Fruit fly (Drosophila melanogaster) whole organism, embryonic: ENCODE measurements around the gene CNMa.

ENCODE experiments used
- Atf3 ChIP-seq: fragments of 200-800 bp; sonication (Bioruptor generic); optimal IDR thresholded peaks from 3 replicates; lab custom pipeline; 2016; ENCODE audit warnings: missing biosample characterization, missing genetic modification characterization
- B-H2 ChIP-seq: fragments of 200-800 bp; sonication (Bioruptor generic); optimal IDR thresholded peaks from 2 replicates; lab custom pipeline; 2018; ENCODE audit warnings: missing biosample characterization, mild to moderate bottlenecking, missing genetic modification characterization
- Bgb ChIP-seq: fragments of 200-800 bp; sonication (Bioruptor generic); IDR thresholded peaks from 2 replicates; pipeline ENCODE4 v1.3.6; 2022; ENCODE audit warnings: missing biosample characterization, missing genetic modification characterization; ENCODE audit not compliant: partially characterized antibody
- CG1024 ChIP-seq: fragments of 200-800 bp; sonication (Bioruptor generic); IDR thresholded peaks from 2 replicates; pipeline ENCODE4 v1.3.6; 2022; ENCODE audit warnings: missing biosample characterization, missing genetic modification characterization
- CG10431 ChIP-seq: fragments of 200-800 bp; sonication (Bioruptor generic); optimal IDR thresholded peaks from 3 replicates; lab custom pipeline; 2018; ENCODE audit warnings: missing biosample characterization, mild to moderate bottlenecking, missing genetic modification characterization
- CG11504 ChIP-seq: fragments of 200-800 bp; sonication (Bioruptor generic); optimal IDR thresholded peaks from 3 replicates; lab custom pipeline; 2019; ENCODE audit warnings: missing biosample characterization, mild to moderate bottlenecking, missing genetic modification characterization, moderate library complexity
- CG12219 ChIP-seq: fragments of 200-800 bp; sonication (Bioruptor generic); optimal IDR thresholded peaks from 3 replicates; lab custom pipeline; 2018; ENCODE audit warnings: missing biosample characterization, mild to moderate bottlenecking, missing genetic modification characterization
- CG14667 ChIP-seq: fragments of 200-800 bp; sonication (Bioruptor generic); IDR thresholded peaks from 2 replicates; pipeline ENCODE4 v1.3.6; 2022; ENCODE audit warnings: missing biosample characterization, missing genetic modification characterization
- CG1602 ChIP-seq: fragments of 200-800 bp; sonication (Bioruptor generic); optimal IDR thresholded peaks from 3 replicates; lab custom pipeline; 2016; ENCODE audit warnings: missing biosample characterization, missing genetic modification characterization
- CG16863 ChIP-seq: fragments of 200-800 bp; sonication (Bioruptor generic); optimal IDR thresholded peaks from 3 replicates; lab custom pipeline; 2016; ENCODE audit warnings: missing biosample characterization, missing genetic modification characterization
- CG17568 ChIP-seq: fragments of 200-800 bp; sonication (Bioruptor generic); optimal IDR thresholded peaks from 2 replicates; lab custom pipeline; 2018; ENCODE audit warnings: missing biosample characterization, mild to moderate bottlenecking, missing genetic modification characterization, moderate library complexity
- CG17829 ChIP-seq: fragments of 200-800 bp; optimal IDR thresholded peaks from 2 replicates; lab custom pipeline; 2019; ENCODE audit warnings: missing biosample characterization, mild to moderate bottlenecking, missing genetic modification characterization, moderate library complexity
- CG2678 ChIP-seq: fragments of 200-800 bp; sonication (Bioruptor generic); optimal IDR thresholded peaks from 3 replicates; lab custom pipeline; 2019; ENCODE audit warnings: missing biosample characterization, mild to moderate bottlenecking, missing genetic modification characterization, moderate library complexity
- CG31224 ChIP-seq: fragments of 200-800 bp; sonication (Bioruptor generic); IDR thresholded peaks from 2 replicates; pipeline ENCODE4 v1.3.6; 2022; ENCODE audit warnings: missing biosample characterization, missing genetic modification characterization
- CG31388 ChIP-seq: fragments of 200-800 bp; sonication (Bioruptor generic); optimal IDR thresholded peaks from 2 replicates; lab custom pipeline; 2016; ENCODE audit warnings: missing biosample characterization, missing genetic modification characterization
- CG33557 ChIP-seq: fragments of 200-800 bp; sonication (Bioruptor generic); optimal IDR thresholded peaks from 2 replicates; lab custom pipeline; 2019; ENCODE audit warnings: missing biosample characterization, mild to moderate bottlenecking, missing genetic modification characterization, moderate library complexity
- CG3407 ChIP-seq: fragments of 200-800 bp; sonication (Bioruptor generic); optimal IDR thresholded peaks from 2 replicates; lab custom pipeline; 2018; ENCODE audit warnings: missing biosample characterization, mild to moderate bottlenecking, missing genetic modification characterization
- CG4404 ChIP-seq: fragments of 200-800 bp; sonication (Bioruptor generic); IDR thresholded peaks from 2 replicates; pipeline ENCODE4 v1.3.6; 2022; ENCODE audit warnings: missing biosample characterization, missing genetic modification characterization
- CG4424 ChIP-seq: fragments of 200-800 bp; sonication (Bioruptor generic); optimal IDR thresholded peaks from 3 replicates; lab custom pipeline; 2016; ENCODE audit warnings: missing biosample characterization, missing genetic modification characterization
- CG5953 ChIP-seq: fragments of 200-800 bp; sonication (Bioruptor generic); IDR thresholded peaks from 2 replicates; pipeline ENCODE4 v1.3.6; 2022; ENCODE audit warnings: missing biosample characterization, missing genetic modification characterization
- CG6813 ChIP-seq: fragments of 200-800 bp; sonication (Bioruptor generic); optimal IDR thresholded peaks from 2 replicates; lab custom pipeline; 2017; ENCODE audit warnings: missing biosample characterization, missing genetic modification characterization, mild to moderate bottlenecking, moderate library complexity, missing genetic modification reagents
- CG7786 ChIP-seq: fragments of 200-800 bp; sonication (Bioruptor generic); optimal IDR thresholded peaks from 2 replicates; lab custom pipeline; 2016; ENCODE audit warnings: missing biosample characterization, missing genetic modification characterization
- CG8290 ChIP-seq, 3 experiments: fragments of 200-800 bp; sonication (Bioruptor generic); optimal IDR thresholded peaks; 2 replicates each; lab custom pipeline; 2016 to 2019; ENCODE audit warnings: missing biosample characterization in 3 of 3, missing genetic modification characterization in 3 of 3, mild to moderate bottlenecking in 2 of 3, moderate library complexity in 1 of 3
- CG8944 ChIP-seq: fragments of 200-800 bp; sonication (Bioruptor generic); optimal IDR thresholded peaks from 3 replicates; lab custom pipeline; 2016; ENCODE audit warnings: missing biosample characterization, missing genetic modification characterization
- CTCF ChIP-seq: fragments of 200-800 bp; sonication (Bioruptor generic); optimal IDR thresholded peaks from 2 replicates; lab custom pipeline; 2017; ENCODE audit warnings: missing biosample characterization, mild to moderate bottlenecking, missing genetic modification characterization, moderate library complexity
- CoRest ChIP-seq: fragments of 200-800 bp; sonication (Bioruptor generic); optimal IDR thresholded peaks from 3 replicates; lab custom pipeline; 2018; ENCODE audit warnings: missing biosample characterization, mild to moderate bottlenecking, missing genetic modification characterization, moderate library complexity
- Doc3 ChIP-seq: fragments of 200-800 bp; sonication (Bioruptor generic); IDR thresholded peaks from 3 replicates; pipeline ENCODE4 v1.3.6; 2022; ENCODE audit warnings: missing biosample characterization, missing genetic modification characterization; ENCODE audit not compliant: partially characterized antibody
- Drgx ChIP-seq: fragments of 200-800 bp; sonication (Bioruptor generic); IDR thresholded peaks from 2 replicates; pipeline ENCODE4 v1.3.6; 2022; ENCODE audit warnings: missing biosample characterization, missing genetic modification characterization
- E2f1 ChIP-seq: fragments of 200-800 bp; sonication (Bioruptor generic); IDR thresholded peaks from 2 replicates; pipeline ENCODE4 v1.3.6; 2022; ENCODE audit warnings: missing biosample characterization, missing genetic modification characterization
- Fer3 ChIP-seq: fragments of 200-800 bp; sonication (Bioruptor generic); optimal IDR thresholded peaks from 2 replicates; lab custom pipeline; 2018; ENCODE audit warnings: missing biosample characterization, mild to moderate bottlenecking, missing genetic modification characterization, moderate library complexity
- HLH54F ChIP-seq: fragments of 200-800 bp; sonication (Bioruptor generic); optimal IDR thresholded peaks from 3 replicates; lab custom pipeline; 2016; ENCODE audit warnings: missing biosample characterization, missing genetic modification characterization
- Hand ChIP-seq: fragments of 200-800 bp; sonication (Bioruptor generic); optimal IDR thresholded peaks from 2 replicates; lab custom pipeline; 2017; ENCODE audit warnings: mild to moderate bottlenecking, missing biosample characterization, missing genetic modification reagents, missing genetic modification characterization
- Hmr ChIP-seq: fragments of 200-800 bp; sonication (Bioruptor generic); optimal IDR thresholded peaks from 3 replicates; lab custom pipeline; 2017; ENCODE audit warnings: mild to moderate bottlenecking, missing biosample characterization, missing genetic modification reagents, missing genetic modification characterization
- MESR4 ChIP-seq: fragments of 200-800 bp; sonication (Bioruptor generic); optimal IDR thresholded peaks from 2 replicates; lab custom pipeline; 2018; ENCODE audit warnings: missing biosample characterization, mild to moderate bottlenecking, missing genetic modification characterization, moderate library complexity
- Oaz ChIP-seq: fragments of 200-800 bp; sonication (Bioruptor generic); IDR thresholded peaks from 2 replicates; pipeline ENCODE4 v1.3.6; 2022; ENCODE audit warnings: missing biosample characterization, missing genetic modification characterization
- Poxn ChIP-seq: fragments of 200-800 bp; sonication (Bioruptor generic); IDR thresholded peaks from 2 replicates; pipeline ENCODE4 v1.3.6; 2022; ENCODE audit warnings: missing biosample characterization, missing genetic modification characterization
- ash1 ChIP-seq: fragments of 200-800 bp; sonication (Bioruptor generic); optimal IDR thresholded peaks from 2 replicates; lab custom pipeline; 2018; ENCODE audit warnings: missing biosample characterization, mild to moderate bottlenecking, missing genetic modification characterization
- bowl ChIP-seq: fragments of 200-800 bp; sonication (Bioruptor generic); IDR thresholded peaks from 2 replicates; pipeline ENCODE4 v1.3.6; 2022; ENCODE audit warnings: missing biosample characterization, missing genetic modification characterization
- crc ChIP-seq: fragments of 200-800 bp; sonication (Bioruptor generic); optimal IDR thresholded peaks from 2 replicates; lab custom pipeline; 2016; ENCODE audit warnings: missing biosample characterization, missing genetic modification characterization
- croc ChIP-seq: fragments of 200-800 bp; sonication (Bioruptor generic); conservative IDR thresholded peaks from 3 replicates; pipeline ENCODE4 v1.3.6; 2022; ENCODE audit warnings: missing biosample characterization, missing genetic modification characterization
- fd64A ChIP-seq: fragments of 200-800 bp; sonication (Bioruptor generic); optimal IDR thresholded peaks from 3 replicates; lab custom pipeline; 2018; ENCODE audit warnings: missing biosample characterization, mild to moderate bottlenecking, missing genetic modification characterization
- gsb ChIP-seq: fragments of 200-800 bp; sonication (Bioruptor generic); IDR thresholded peaks from 2 replicates; pipeline ENCODE4 v1.3.6; 2022; ENCODE audit warnings: missing biosample characterization, missing genetic modification characterization
- jumu ChIP-seq: fragments of 200-800 bp; sonication (Bioruptor generic); optimal IDR thresholded peaks from 3 replicates; lab custom pipeline; 2016; ENCODE audit warnings: missing biosample characterization, missing genetic modification characterization
- onecut ChIP-seq: fragments of 200-800 bp; sonication (Bioruptor generic); IDR thresholded peaks from 2 replicates; pipeline ENCODE4 v1.3.6; 2022; ENCODE audit warnings: missing biosample characterization, missing genetic modification characterization
- p53 ChIP-seq: fragments of 200-800 bp; sonication (Bioruptor generic); optimal IDR thresholded peaks from 2 replicates; lab custom pipeline; 2016; ENCODE audit warnings: missing biosample characterization, missing genetic modification characterization
- pb ChIP-seq: fragments of 200-800 bp; sonication (Bioruptor generic); optimal IDR thresholded peaks from 3 replicates; lab custom pipeline; 2016; ENCODE audit warnings: missing biosample characterization, missing genetic modification characterization
- so ChIP-seq: fragments of 200-800 bp; sonication (Bioruptor generic); IDR thresholded peaks from 3 replicates; pipeline ENCODE4 v1.3.6; 2022; ENCODE audit warnings: missing biosample characterization, missing genetic modification characterization
- sqz ChIP-seq: fragments of 200-800 bp; sonication (Bioruptor generic); optimal IDR thresholded peaks from 3 replicates; lab custom pipeline; 2018; ENCODE audit warnings: missing biosample characterization, mild to moderate bottlenecking, missing genetic modification characterization
- tll ChIP-seq, 2 experiments: fragments of 200-800 bp in 1 of 2; fragments of >200 bp in 1 of 2; sonication (Bioruptor generic) in 1 of 2; optimal IDR thresholded peaks; 2 replicates each; lab custom pipeline; 2017 to 2019; ENCODE audit warnings: missing biosample characterization in 2 of 2, missing genetic modification characterization in 2 of 2, mild to moderate bottlenecking in 1 of 2, moderate library complexity in 1 of 2
- usp ChIP-seq: fragments of >200 bp; optimal IDR thresholded peaks from 2 replicates; lab custom pipeline; 2017; ENCODE audit warnings: missing biosample characterization, missing genetic modification characterization
- wek ChIP-seq: fragments of 200-800 bp; sonication (Bioruptor generic); optimal IDR thresholded peaks from 3 replicates; lab custom pipeline; 2018; ENCODE audit warnings: missing biosample characterization, mild to moderate bottlenecking, missing genetic modification characterization, moderate library complexity
- yki ChIP-seq: fragments of >200 bp; optimal IDR thresholded peaks from 3 replicates; lab custom pipeline; 2018

CNMa gene

DNA sequence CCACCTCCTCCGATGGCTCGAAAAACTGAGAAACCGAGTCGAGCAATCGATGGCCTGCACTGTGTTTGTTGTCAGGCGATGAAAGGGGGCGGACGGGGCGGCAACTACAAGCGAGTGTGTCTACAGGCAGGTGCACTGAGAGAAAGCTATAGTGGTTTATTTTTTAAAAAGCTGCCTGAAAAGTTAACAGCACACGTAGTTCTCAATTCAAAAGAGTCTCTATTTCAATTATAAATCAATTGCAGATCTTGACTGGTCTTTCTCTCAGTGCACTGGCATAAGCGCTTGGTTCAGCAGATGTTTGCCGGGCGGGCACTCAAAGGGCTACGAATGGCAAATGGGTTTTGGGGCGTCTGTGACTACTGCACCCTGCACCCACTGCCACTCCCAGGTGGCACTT is 25.3 kb upstream of the CNMa start (continued):
- no peak for TF ChIP-seq wek (GFP tag; lab: Kevin White, UChicago)
- TF ChIP-seq Doc3, result no peak
- no peak for TF ChIP-seq Hand
- TF ChIP-seq HLH54F (GFP tag; lab: Kevin White, UChicago), result no peak
- TF ChIP-seq CG16863 (GFP tag; lab: Kevin White, UChicago), result no peak
- TF ChIP-seq Drgx (GFP tag; lab: Robert Waterston, UW), result peak; percentile 80
- TF ChIP-seq CG7786 (GFP tag; lab: Kevin White, UChicago), result no peak
- TF ChIP-seq CG4404 (GFP tag; lab: Robert Waterston, UW), result no peak
- no peak for TF ChIP-seq bowl (GFP tag; lab: Robert Waterston, UW)
- TF ChIP-seq ash1 (GFP tag; lab: Kevin White, UChicago), result no peak
- no peak for TF ChIP-seq CG10431 (GFP tag; lab: Kevin White, UChicago)
- 0 out of 2 replicates have a peak, but pooled peaks have one; percentile 40 for TF ChIP-seq CG5953 (GFP tag; lab: Robert Waterston, UW)
- no peak for TF ChIP-seq p53 (GFP tag; lab: Kevin White, UChicago)
- TF ChIP-seq pb, result no peak
- TF ChIP-seq CG8290 (GFP tag; optimal IDR thresholded peaks at IDR 0.05; lab: Kevin White, UChicago), result no peak
- peak in 1 of 2 experiments; percentile 40 for TF ChIP-seq CG8290 (tag; optimal IDR thresholded peaks at IDR 0.05; lab: Kevin White, UChicago)
- peak; percentile 16 for TF ChIP-seq CG2678 (tag; lab: Kevin White, UChicago)
- TF ChIP-seq fd64A (GFP tag; lab: Kevin White, UChicago), result no peak
- TF ChIP-seq so (GFP tag; lab: Robert Waterston, UW), result no peak
- TF ChIP-seq onecut, result peak; percentile 35; the same call in 1 of the 2 replicates
- no peak for TF ChIP-seq yki (lab: Kevin White, UChicago)
- TF ChIP-seq Bgb, result no peak
- TF ChIP-seq CG14667, result no peak
- TF ChIP-seq CoRest (tag; lab: Kevin White, UChicago), result no peak
- TF ChIP-seq usp, result no peak
- TF ChIP-seq CG6813 (GFP tag; lab: Kevin White, UChicago), result peak; percentile 19
- no peak for TF ChIP-seq gsb (GFP tag; lab: Robert Waterston, UW)
- TF ChIP-seq Fer3 (tag; lab: Kevin White, UChicago), result no peak
- TF ChIP-seq MESR4, result no peak
- 0 out of 2 replicates have a peak, but pooled peaks have one; percentile 26 for TF ChIP-seq CG1024 (GFP tag; lab: Robert Waterston, UW)
- peak; percentile 55; the same call in 1 of the 2 replicates for TF ChIP-seq CG31224 (GFP tag; lab: Robert Waterston, UW)
- no peak for TF ChIP-seq Poxn (GFP tag; lab: Robert Waterston, UW)
- TF ChIP-seq tll (GFP tag; optimal IDR thresholded peaks at IDR 0.05; lab: Kevin White, UChicago), result no peak
- TF ChIP-seq sqz, result no peak
- TF ChIP-seq CG11504, result peak; percentile 59
- TF ChIP-seq Atf3 (GFP tag; lab: Kevin White, UChicago), result no peak
- TF ChIP-seq CG1602, result no peak
- TF ChIP-seq crc (GFP tag; lab: Kevin White, UChicago), result no peak
- no peak for TF ChIP-seq CG8944 (GFP tag; lab: Kevin White, UChicago)
- no peak for TF ChIP-seq B-H2 (GFP tag; lab: Kevin White, UChicago)
- no peak for TF ChIP-seq CG3407 (GFP tag; lab: Kevin White, UChicago)
- no peak for TF ChIP-seq CG12219
- TF ChIP-seq CG4424 (GFP tag; lab: Kevin White, UChicago), result no peak
- no peak for TF ChIP-seq jumu
- TF ChIP-seq Hmr, result no peak
- no peak for TF ChIP-seq CTCF (GFP tag; lab: Kevin White, UChicago)
- 0 out of 2 replicates have a peak, but pooled peaks have one; percentile 21 for TF ChIP-seq E2f1 (GFP tag; lab: Robert Waterston, UW)
- TF ChIP-seq croc (GFP tag; lab: Robert Waterston, UW), result 0 out of 3 replicates have a peak, but pooled peaks have one; percentile 14
- TF ChIP-seq CG33557 (GFP tag; lab: Kevin White, UChicago), result no peak
- TF ChIP-seq Oaz (GFP tag; lab: Robert Waterston, UW), result 0 out of 2 replicates have a peak, but pooled peaks have one; percentile 28
- no peak for TF ChIP-seq CG31388 (GFP tag; lab: Kevin White, UChicago)
- no peak for TF ChIP-seq CG17568 (GFP tag; lab: Kevin White, UChicago)
- peak; percentile 17 for TF ChIP-seq CG17829 (tag; lab: Kevin White, UChicago)
